Worm (Caenorhabditis elegans) whole organism, late embryonic: Measurements from ENCODE around the gene H10D18.1.

Experiments used
- C38D4.7 ChIP-seq: fragments of 200-800 bp; sonication (Bioruptor generic); optimal IDR thresholded peaks from 2 replicates; lab custom pipeline; 2018; ENCODE audit warnings: mild to moderate bottlenecking, missing genetic modification characterization, moderate library complexity, missing compliant biosample characterization
- F13H6.1 ChIP-seq: sonication (generic microtip); optimal IDR thresholded peaks from 2 replicates; lab custom pipeline; 2016; ENCODE audit warnings: missing genetic modification characterization, missing compliant biosample characterization
- K02D7.2 ChIP-seq: sonication (generic microtip); optimal IDR thresholded peaks from 2 replicates; lab custom pipeline; 2017; ENCODE audit warnings: mild to moderate bottlenecking, missing genetic modification characterization, missing compliant biosample characterization
- T23F11.4 ChIP-seq: fragments of 200-800 bp; sonication (Bioruptor generic); optimal IDR thresholded peaks from 2 replicates; lab custom pipeline; 2018; ENCODE audit warnings: mild to moderate bottlenecking, missing genetic modification characterization, missing compliant biosample characterization
- ahr-1 ChIP-seq: sonication (generic microtip); optimal IDR thresholded peaks from 2 replicates; lab custom pipeline; 2016; ENCODE audit warnings: missing genetic modification characterization, missing compliant biosample characterization
- ceh-18 ChIP-seq: sonication (generic microtip); optimal IDR thresholded peaks from 2 replicates; lab custom pipeline; 2016; ENCODE audit warnings: missing genetic modification characterization, missing compliant biosample characterization
- ceh-19 ChIP-seq: fragments of 200-800 bp; sonication (Bioruptor generic); optimal IDR thresholded peaks from 2 replicates; lab custom pipeline; 2018; ENCODE audit warnings: mild to moderate bottlenecking, missing genetic modification characterization, missing compliant biosample characterization
- ceh-22 ChIP-seq: sonication (generic microtip); optimal IDR thresholded peaks from 2 replicates; lab custom pipeline; 2017; ENCODE audit warnings: missing biosample characterization, missing genetic modification characterization
- ceh-24 ChIP-seq: sonication (generic microtip); optimal IDR thresholded peaks from 2 replicates; lab custom pipeline; 2016; ENCODE audit warnings: mild to moderate bottlenecking, missing genetic modification characterization, missing compliant biosample characterization
- ceh-30 ChIP-seq: fragments of 150-350 bp; optimal IDR thresholded peaks from 2 replicates; lab custom pipeline; 2014; ENCODE audit warnings: missing biosample characterization, missing genetic modification characterization
- ceh-31 ChIP-seq: sonication (generic microtip); optimal IDR thresholded peaks from 2 replicates; lab custom pipeline; 2016; ENCODE audit warnings: missing genetic modification characterization, missing compliant biosample characterization
- ceh-34 ChIP-seq: sonication (generic microtip); optimal IDR thresholded peaks from 2 replicates; lab custom pipeline; 2016; ENCODE audit warnings: mild to moderate bottlenecking, missing genetic modification characterization, missing compliant biosample characterization
- ceh-45 ChIP-seq: fragments of 200-800 bp; sonication (Bioruptor generic); IDR thresholded peaks from 2 replicates; pipeline ENCODE4 v1.3.6; 2022; ENCODE audit warnings: missing genetic modification reagents, missing genetic modification characterization, missing compliant biosample characterization
- ceh-48 ChIP-seq: sonication (generic microtip); optimal IDR thresholded peaks from 2 replicates; lab custom pipeline; 2016; ENCODE audit warnings: missing genetic modification characterization, inconsistent platforms, missing compliant biosample characterization
- che-1 ChIP-seq: sonication (generic microtip); optimal IDR thresholded peaks from 2 replicates; lab custom pipeline; 2016; ENCODE audit warnings: mild to moderate bottlenecking, missing genetic modification characterization, missing compliant biosample characterization
- dmd-4 ChIP-seq: sonication (generic microtip); optimal IDR thresholded peaks from 2 replicates; lab custom pipeline; 2016; ENCODE audit warnings: borderline replicate concordance, missing genetic modification characterization, missing compliant biosample characterization
- eyg-1 ChIP-seq: sonication (generic microtip); optimal IDR thresholded peaks from 2 replicates; lab custom pipeline; 2016; ENCODE audit warnings: missing genotype, missing genetic modification characterization, missing compliant biosample characterization
- fax-1 ChIP-seq: sonication (generic microtip); optimal IDR thresholded peaks from 2 replicates; lab custom pipeline; 2016; ENCODE audit warnings: missing genotype, missing genetic modification characterization, missing compliant biosample characterization
- fkh-10 ChIP-seq: fragments of 150-350 bp; optimal IDR thresholded peaks from 2 replicates; lab custom pipeline; 2014; ENCODE audit warnings: missing biosample characterization, missing genetic modification reagents, missing genetic modification characterization
- fkh-6 ChIP-seq: sonication (generic microtip); optimal IDR thresholded peaks from 2 replicates; lab custom pipeline; 2016; ENCODE audit warnings: missing genetic modification characterization, missing compliant biosample characterization
- hlh-13 ChIP-seq: fragments of 200-800 bp; sonication (Bioruptor generic); optimal IDR thresholded peaks from 2 replicates; lab custom pipeline; 2018; ENCODE audit warnings: mild to moderate bottlenecking, missing genetic modification characterization, missing compliant biosample characterization
- hlh-15 ChIP-seq: sonication (generic microtip); optimal IDR thresholded peaks from 2 replicates; lab custom pipeline; 2016; ENCODE audit warnings: missing genetic modification characterization, missing compliant biosample characterization
- hlh-6 ChIP-seq: sonication (generic microtip); optimal IDR thresholded peaks from 2 replicates; lab custom pipeline; 2016; ENCODE audit warnings: missing genotype, missing genetic modification characterization, missing compliant biosample characterization
- lim-6 ChIP-seq: sonication (generic microtip); optimal IDR thresholded peaks from 2 replicates; lab custom pipeline; 2016; ENCODE audit warnings: missing genetic modification characterization, missing compliant biosample characterization
- lin-11 ChIP-seq: fragments of 200-800 bp; sonication (Bioruptor generic); optimal IDR thresholded peaks from 2 replicates; lab custom pipeline; 2018; ENCODE audit warnings: mild to moderate bottlenecking, missing genetic modification characterization, missing compliant biosample characterization
- nhr-11 ChIP-seq: fragments of 150-350 bp; optimal IDR thresholded peaks from 2 replicates; lab custom pipeline; 2014; ENCODE audit warnings: missing biosample characterization, missing genetic modification characterization
- nhr-232 ChIP-seq: sonication (generic microtip); optimal IDR thresholded peaks from 2 replicates; lab custom pipeline; 2016; ENCODE audit warnings: missing genetic modification characterization, missing compliant biosample characterization
- pat-9 ChIP-seq: fragments of 200-800 bp; sonication (Bioruptor generic); optimal IDR thresholded peaks from 2 replicates; lab custom pipeline; 2018; ENCODE audit warnings: mild to moderate bottlenecking, missing genetic modification characterization, moderate library complexity, missing compliant biosample characterization
- pros-1 ChIP-seq: fragments of 150-350 bp; optimal IDR thresholded peaks from 2 replicates; lab custom pipeline; 2014; ENCODE audit warnings: missing biosample characterization, missing genetic modification reagents, missing genetic modification characterization
- ref-2 ChIP-seq: sonication (generic microtip); optimal IDR thresholded peaks from 2 replicates; lab custom pipeline; 2016; ENCODE audit warnings: missing genetic modification characterization, missing compliant biosample characterization
- rnt-1 ChIP-seq: sonication (generic microtip); optimal IDR thresholded peaks from 2 replicates; lab custom pipeline; 2016; ENCODE audit warnings: missing genetic modification characterization, missing compliant biosample characterization
- sdc-2 ChIP-seq: sonication (generic microtip); optimal IDR thresholded peaks from 2 replicates; lab custom pipeline; 2016; ENCODE audit warnings: missing genotype, missing genetic modification characterization, missing compliant biosample characterization
- sox-2 ChIP-seq: fragments of 200-800 bp; sonication (Bioruptor generic); IDR thresholded peaks from 2 replicates; pipeline ENCODE4 v1.3.6; 2022; ENCODE audit warnings: missing genetic modification reagents, missing genetic modification characterization, missing compliant biosample characterization
- sox-4 ChIP-seq: sonication (generic microtip); optimal IDR thresholded peaks from 2 replicates; lab custom pipeline; 2017; ENCODE audit warnings: mild to moderate bottlenecking, missing genetic modification characterization, inconsistent platforms, missing compliant biosample characterization
- syd-9 ChIP-seq: sonication (generic microtip); optimal IDR thresholded peaks from 2 replicates; lab custom pipeline; 2016; ENCODE audit warnings: mild to moderate bottlenecking, missing genetic modification characterization, moderate library complexity, missing compliant biosample characterization
- tbx-2 ChIP-seq: sonication (generic microtip); optimal IDR thresholded peaks from 2 replicates; lab custom pipeline; 2016; ENCODE audit warnings: missing genetic modification characterization, missing compliant biosample characterization
- tbx-7 ChIP-seq: sonication (generic microtip); optimal IDR thresholded peaks from 2 replicates; lab custom pipeline; 2016; ENCODE audit warnings: missing genotype, missing genetic modification characterization, missing compliant biosample characterization
- unc-42 ChIP-seq: sonication (generic microtip); optimal IDR thresholded peaks from 2 replicates; lab custom pipeline; 2016; ENCODE audit warnings: missing genotype, missing genetic modification characterization, missing compliant biosample characterization
- zip-5 ChIP-seq: sonication (generic microtip); optimal IDR thresholded peaks from 2 replicates; lab custom pipeline; 2016; ENCODE audit warnings: missing genetic modification characterization, missing compliant biosample characterization
- ztf-16 ChIP-seq: sonication (generic microtip); optimal IDR thresholded peaks from 2 replicates; lab custom pipeline; 2017; ENCODE audit warnings: missing genetic modification characterization, missing compliant biosample characterization

Gene H10D18.1

ce11 chrV:3814938-3815337, at the start of gene H10D18.1:
Gene H10D18.1 (plus strand): TSS chrV:3815214.
- no peak for TF ChIP-seq ceh-24 (tag; lab: Kevin White, UChicago)
- TF ChIP-seq unc-42, result peak; percentile 44
- peak; percentile 3 for TF ChIP-seq ceh-31 (tag; lab: Kevin White, UChicago)
- TF ChIP-seq, all 69 proteins: peak for 2

- TF ChIP-seq zip-5 (tag; lab: Kevin White, UChicago), result no peak
- TF ChIP-seq ref-2, result no peak
- no peak for TF ChIP-seq pat-9
- TF ChIP-seq sox-4 (tag; lab: Kevin White, UChicago), result no peak
- TF ChIP-seq ahr-1 (tag; lab: Kevin White, UChicago), result no peak
- TF ChIP-seq dmd-4 (tag; lab: Kevin White, UChicago), result no peak
- no peak for TF ChIP-seq syd-9 (tag; lab: Kevin White, UChicago)
- TF ChIP-seq sox-2, result no peak
Observed at ce11 chrV:3766904-3767303, 48.1 kb upstream of the H10D18.1 start, which contains the start of gene Y39H10A.1. Gene Y39H10A.1 (plus strand): TSS chrV:3767204.

DNA sequence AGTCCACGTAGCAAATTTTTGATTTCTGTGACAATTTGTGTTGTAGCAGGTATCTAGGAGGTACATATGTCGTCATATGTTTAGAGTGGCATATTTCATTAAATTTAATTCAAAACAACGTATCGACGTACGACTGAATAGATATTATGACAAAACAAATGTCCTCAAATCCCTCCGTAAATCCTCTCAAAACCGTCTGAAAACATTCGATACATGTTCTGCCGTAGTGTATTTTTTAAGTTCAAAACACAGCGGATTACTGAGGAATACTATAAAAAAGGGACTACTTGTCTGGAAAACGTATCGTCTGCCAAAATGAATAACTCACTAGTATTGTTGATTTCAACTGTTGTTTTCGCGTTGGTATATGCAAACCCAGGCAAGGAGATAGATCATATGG, 46.7 kb upstream of the H10D18.1 start, which contains the start of gene R08E5.4:
TSS of gene R08E5.4 (plus strand) at position 301 of the 400 bp plus-strand sequence.
- TF ChIP-seq rnt-1 (tag; lab: Kevin White, UChicago) (no peak), eyg-1 (tag; lab: Kevin White, UChicago) (no peak), nhr-11 (tag; lab: Kevin White, UChicago) (no peak), sdc-2 (no peak), ztf-16 (tag; lab: Kevin White, UChicago) (no peak), hlh-13 (no peak), ceh-31 (tag; lab: Kevin White, UChicago) (no peak), hlh-15 (tag; lab: Kevin White, UChicago) (no peak), syd-9 (tag; lab: Kevin White, UChicago) (no peak), pros-1 (tag; lab: Kevin White, UChicago) (no peak)

DNA sequence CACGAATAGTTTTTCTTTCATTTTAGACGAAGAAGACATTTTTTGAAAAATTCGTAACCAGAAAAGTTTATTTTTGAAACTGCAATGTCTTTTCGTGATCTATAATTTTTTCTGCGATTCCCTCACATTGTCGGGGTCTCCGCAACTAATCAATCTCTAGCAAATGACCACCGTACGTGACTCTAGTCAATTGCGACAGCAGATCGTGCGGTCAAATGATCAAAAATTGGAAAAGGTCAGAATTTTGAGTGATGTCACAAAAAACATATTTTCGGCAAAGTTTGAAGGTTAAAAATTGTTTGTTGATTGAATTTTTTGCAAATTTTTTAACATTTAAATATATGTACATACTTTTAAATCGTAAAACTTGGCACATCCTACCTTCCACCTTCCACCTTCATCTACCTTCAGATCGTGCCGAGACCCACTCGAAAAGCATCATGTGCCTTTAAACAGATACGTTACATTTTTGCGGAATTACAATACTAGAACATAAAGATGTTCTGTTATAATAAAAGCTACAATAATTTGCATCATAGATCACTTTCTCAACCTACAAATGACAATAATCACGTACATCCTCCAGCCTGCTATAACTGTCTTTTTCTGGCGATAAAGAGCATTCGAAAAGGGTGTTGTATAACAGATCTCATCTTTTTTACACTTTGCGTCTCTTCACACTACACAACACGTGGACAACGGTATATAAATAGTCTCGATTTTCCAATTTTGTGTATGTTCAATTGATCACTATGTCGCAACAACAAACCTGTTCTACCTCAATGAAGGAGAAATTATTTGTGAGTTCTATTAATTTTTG, 43.4 kb upstream of the H10D18.1 start, which contains the start of the genes R08E5.1 and rips-1:
TSS of gene R08E5.1 (minus strand) at position 82 of the 820 bp plus-strand sequence.
TSS of gene rips-1 (plus strand) at position 585 of the 820 bp plus-strand sequence.
- TF ChIP-seq T23F11.4 (GFP tag; lab: Kevin White, UChicago) (no peak), ceh-30 (tag; lab: Kevin White, UChicago) (no peak), fkh-6 (tag; lab: Kevin White, UChicago) (no peak), ceh-19 (GFP tag; lab: Kevin White, UChicago) (no peak), tbx-7 (no peak), nhr-232 (tag; lab: Kevin White, UChicago) (no peak)
- TF ChIP-seq, all 69 proteins: peak for 0

DNA sequence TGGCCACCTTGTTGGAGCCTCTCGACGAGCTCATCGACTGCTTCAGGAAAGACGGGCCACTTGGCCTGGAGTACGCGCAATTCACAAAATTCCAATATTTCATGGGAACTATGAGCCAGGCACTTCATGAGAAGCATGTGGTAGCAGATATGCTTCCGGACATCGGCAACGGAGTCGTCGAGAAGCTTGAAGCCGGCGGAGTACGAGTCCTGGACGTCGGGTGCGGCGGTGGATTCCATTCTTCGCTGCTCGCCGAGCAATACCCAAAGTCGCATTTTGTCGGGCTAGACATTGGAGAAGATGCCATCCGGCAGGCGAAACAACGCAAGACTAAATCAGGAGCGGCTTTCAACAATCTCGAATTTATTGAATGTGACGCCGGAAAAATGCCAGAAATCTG, 41.4 kb upstream of the H10D18.1 start:
- no peak for TF ChIP-seq syd-9 (tag; lab: Kevin White, UChicago)
- TF ChIP-seq hlh-15 (tag; lab: Kevin White, UChicago), result no peak
- TF ChIP-seq F13H6.1 (tag; lab: Kevin White, UChicago), result no peak
- TF ChIP-seq hlh-6 (tag; lab: Kevin White, UChicago), result no peak
- TF ChIP-seq lim-6, result no peak
- no peak for TF ChIP-seq ceh-34 (tag; lab: Kevin White, UChicago)
- TF ChIP-seq fax-1, result no peak
- no peak for TF ChIP-seq che-1 (tag; lab: Kevin White, UChicago)
- TF ChIP-seq, all 69 proteins: peak for 0

DNA sequence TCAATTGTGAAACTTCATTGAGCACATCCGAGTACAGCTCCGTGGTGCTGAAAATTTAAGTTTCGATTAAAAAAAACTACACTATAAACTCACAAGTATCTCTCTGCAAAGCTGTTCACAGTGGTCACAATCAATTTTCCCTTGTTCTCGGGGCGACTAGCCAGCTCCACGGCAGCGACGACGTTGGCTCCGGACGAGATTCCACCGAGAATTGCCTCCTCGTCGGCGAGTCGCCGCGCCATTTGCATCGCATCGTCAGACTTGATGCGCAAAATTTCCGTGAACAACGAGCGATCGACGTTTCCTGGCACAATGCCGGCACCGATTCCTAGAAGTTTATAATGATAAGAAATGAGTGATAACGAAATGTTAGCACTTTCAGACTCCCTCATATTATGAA, 40.4 kb upstream of the H10D18.1 start:
- no peak for TF ChIP-seq fkh-6 (tag; lab: Kevin White, UChicago)
- TF ChIP-seq T23F11.4 (GFP tag; lab: Kevin White, UChicago), result no peak
- no peak for TF ChIP-seq C38D4.7
- TF ChIP-seq K02D7.2, result no peak
- no peak for TF ChIP-seq tbx-2 (tag; lab: Kevin White, UChicago)
- no peak for TF ChIP-seq lin-11 (tag; lab: Kevin White, UChicago)
- no peak for TF ChIP-seq F13H6.1 (tag; lab: Kevin White, UChicago)
- TF ChIP-seq fkh-10 (GFP tag; lab: Kevin White, UChicago), result no peak
- TF ChIP-seq ceh-48, result no peak
- TF ChIP-seq ceh-22, result no peak
- TF ChIP-seq ref-2, result no peak
- no peak for TF ChIP-seq ceh-18
- no peak for TF ChIP-seq rnt-1 (tag; lab: Kevin White, UChicago)
- no peak for TF ChIP-seq nhr-11 (tag; lab: Kevin White, UChicago)
- TF ChIP-seq hlh-15 (tag; lab: Kevin White, UChicago), result no peak
- no peak for TF ChIP-seq ceh-45
- no peak for TF ChIP-seq ceh-31 (tag; lab: Kevin White, UChicago)
- no peak for TF ChIP-seq pat-9
- TF ChIP-seq, all 69 proteins: peak for 0
